Worm (Caenorhabditis elegans) whole organism, midembryonic: ENCODE data around the gene F30H5.3.

Experiments
- flt-1 ChIP-seq: fragments of 200-800 bp; sonication (Bioruptor generic); IDR thresholded peaks from 2 replicates; pipeline ENCODE4 v1.3.6; 2022; ENCODE audit warnings: missing genetic modification characterization, missing compliant biosample characterization
- klf-2 ChIP-seq: fragments of 200-800 bp; sonication (Bioruptor generic); conservative IDR thresholded peaks from 2 replicates; pipeline ENCODE4 v1.3.6; 2022; ENCODE audit warnings: missing genetic modification reagents, missing genetic modification characterization, missing compliant biosample characterization
- med-1 ChIP-seq: sonication (generic microtip); optimal IDR thresholded peaks from 2 replicates; lab custom pipeline; 2017; ENCODE audit warnings: missing genetic modification characterization, mild to moderate bottlenecking, missing compliant biosample characterization, antibody characterized with exemption, missing genetic modification reagents; ENCODE audit not compliant: insufficient read depth
- ref-1 ChIP-seq: fragments of 200-800 bp; sonication (Bioruptor generic); conservative IDR thresholded peaks from 2 replicates; pipeline ENCODE4 v1.3.6; 2022; ENCODE audit warnings: missing genetic modification reagents, missing genetic modification characterization, missing compliant biosample characterization
- tab-1 ChIP-seq: fragments of 200-800 bp; sonication (Bioruptor generic); IDR thresholded peaks from 2 replicates; pipeline ENCODE4 v1.3.6; 2022; ENCODE audit warnings: missing genetic modification characterization, missing compliant biosample characterization
- ztf-23 ChIP-seq: fragments of 200-800 bp; sonication (Bioruptor generic); IDR thresholded peaks from 2 replicates; pipeline ENCODE4 v1.3.6; 2022; ENCODE audit warnings: missing genetic modification reagents, missing genetic modification characterization, missing compliant biosample characterization
- ztf-29 ChIP-seq: fragments of 200-800 bp; sonication (Bioruptor generic); IDR thresholded peaks from 2 replicates; pipeline ENCODE4 v1.3.6; 2022; ENCODE audit warnings: missing genetic modification reagents, missing genetic modification characterization, missing compliant biosample characterization

DNA sequence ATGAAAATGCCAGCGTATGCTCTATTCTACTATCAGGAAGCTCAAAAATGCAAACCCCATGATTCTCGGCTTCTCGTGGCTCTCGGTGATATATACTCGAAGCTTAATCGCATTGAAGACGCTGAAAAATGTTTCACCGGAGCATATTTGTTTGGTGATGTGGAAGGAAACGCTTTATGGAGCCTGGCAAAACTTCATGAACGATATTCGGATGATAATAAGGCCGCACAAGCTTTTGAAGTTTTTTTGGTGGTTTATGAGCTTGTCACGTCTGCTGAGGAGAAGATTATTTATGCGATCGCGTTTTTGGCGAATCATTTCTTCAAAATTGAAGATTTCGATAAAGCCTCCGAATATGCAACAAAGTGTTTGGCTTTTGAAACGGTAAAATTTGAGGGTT, 30.8 kb downstream of the F30H5.3 start:
- TF ChIP-seq flt-1 (GFP tag; lab: Robert Waterston, UW) (no peak), klf-2 (GFP tag; lab: Robert Waterston, UW) (no peak), ztf-23 (no peak), ztf-29 (GFP tag; lab: Robert Waterston, UW) (no peak), tab-1 (GFP tag; lab: Robert Waterston, UW) (no peak), med-1 (GFP tag; lab: Kevin White, UChicago) (no peak), ref-1 (GFP tag; lab: Robert Waterston, UW) (no peak)
